Worm (Caenorhabditis elegans): ENCODE measurements around the gene stip-1.

Gene stip-1

ce11 chrII:10382247-10382646 is 32.4 kb upstream of the stip-1 start (continued):
- TF ChIP-seq daf-16 (GFP tag; optimal IDR thresholded peaks at IDR 0.05) (no peak), daf-16 (tag; optimal IDR thresholded peaks at IDR 0.05) (peak; percentile 45), D1046.2 (GFP tag; IDR thresholded peaks at IDR 0.05) (0 out of 2 replicates have a peak, but pooled peaks have one; percentile 34), dmd-6 (GFP tag; IDR thresholded peaks at IDR 0.05) (peak; percentile 57), dve-1 (tag; optimal IDR thresholded peaks at IDR 0.05; ENCODE audit: insufficient read depth) (peak; percentile 69), dpl-1 (GFP tag; optimal IDR thresholded peaks at IDR 0.05) (peak; percentile 15), hif-1 (tag; optimal IDR thresholded peaks at IDR 0.05) (peak in 1 of 2 experiments; percentile 25), nhr-237 (tag; optimal IDR thresholded peaks at IDR 0.05) (no peak), hlh-11 (tag; optimal IDR thresholded peaks at IDR 0.05) (peak; percentile 89), hmg-1.1 (GFP tag; IDR thresholded peaks at IDR 0.05) (peak; percentile 70), nhr-41 (GFP tag; IDR thresholded peaks at IDR 0.05) (0 out of 2 replicates have a peak, but pooled peaks have one; percentile 31), nhr-28 (tag; optimal IDR thresholded peaks at IDR 0.05) (peak; percentile 58)

DNA sequence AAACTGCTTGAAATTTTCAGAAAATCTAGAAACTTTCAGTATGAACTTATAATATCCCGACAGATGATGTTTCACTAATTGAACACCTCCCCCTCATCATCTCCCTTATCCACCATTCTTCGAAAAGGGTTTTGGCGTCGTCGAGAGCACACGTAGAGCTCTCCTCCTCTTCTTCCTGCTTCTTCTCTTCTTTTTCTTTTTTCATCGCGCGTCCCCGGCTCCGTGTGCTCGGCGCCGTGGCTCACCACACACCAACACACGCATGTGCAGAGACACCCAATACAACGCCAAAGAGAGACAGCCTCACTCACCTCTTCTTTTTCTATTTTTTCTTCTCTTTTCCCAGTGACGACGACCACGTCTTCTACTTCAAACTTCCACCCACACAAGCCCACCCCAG is 29.7 kb upstream of the stip-1 start:
- TF ChIP-seq rbr-2 (tag; optimal IDR thresholded peaks at IDR 0.05) (peak; percentile 6), hif-1 (tag; optimal IDR thresholded peaks at IDR 0.05) (no peak), ceh-82 (tag; optimal IDR thresholded peaks at IDR 0.05) (no peak), dmd-6 (GFP tag; IDR thresholded peaks at IDR 0.05) (no peak), zag-1 (tag; optimal IDR thresholded peaks at IDR 0.05) (no peak), nhr-6 (tag; optimal IDR thresholded peaks at IDR 0.05) (no peak), mdt-29 (GFP tag; IDR thresholded peaks at IDR 0.05) (no peak), T20F7.1 (GFP tag; optimal IDR thresholded peaks at IDR 0.05) (no peak), unc-62 (GFP tag; optimal IDR thresholded peaks at IDR 0.05 in 1 of 2) (no peak), unc-62 (tag; optimal IDR thresholded peaks at IDR 0.05) (no peak), hmg-1.1 (GFP tag; IDR thresholded peaks at IDR 0.05) (peak; percentile 58), set-16 (GFP tag; IDR thresholded peaks at IDR 0.05) (peak; percentile 65; the same call in 1 of the 2 replicates)

ce11 chrII:10377901-10378300 is 28.1 kb upstream of the stip-1 start:
- TF ChIP-seq ces-1 (GFP tag; optimal IDR thresholded peaks at IDR 0.05) = no peak
- no peak for TF ChIP-seq ama-1 (optimal IDR thresholded peaks at IDR 0.05)
- TF ChIP-seq nhr-25 (tag; optimal IDR thresholded peaks at IDR 0.05; ENCODE audit: borderline replicate concordance, insufficient read depth) = peak; percentile 14
- TF ChIP-seq spr-3 (GFP tag; optimal IDR thresholded peaks at IDR 0.05) = no peak
- no peak for TF ChIP-seq egl-27 (tag; optimal IDR thresholded peaks at IDR 0.05)

- TF ChIP-seq Y105C5A.15 (GFP tag; IDR thresholded peaks at IDR 0.05) (no peak), ceh-82 (tag; optimal IDR thresholded peaks at IDR 0.05) (no peak), nhr-6 (tag; optimal IDR thresholded peaks at IDR 0.05) (peak; percentile 10)
Measured at ce11 chrII:10374776-10375175, 25.0 kb upstream of the stip-1 start.

DNA sequence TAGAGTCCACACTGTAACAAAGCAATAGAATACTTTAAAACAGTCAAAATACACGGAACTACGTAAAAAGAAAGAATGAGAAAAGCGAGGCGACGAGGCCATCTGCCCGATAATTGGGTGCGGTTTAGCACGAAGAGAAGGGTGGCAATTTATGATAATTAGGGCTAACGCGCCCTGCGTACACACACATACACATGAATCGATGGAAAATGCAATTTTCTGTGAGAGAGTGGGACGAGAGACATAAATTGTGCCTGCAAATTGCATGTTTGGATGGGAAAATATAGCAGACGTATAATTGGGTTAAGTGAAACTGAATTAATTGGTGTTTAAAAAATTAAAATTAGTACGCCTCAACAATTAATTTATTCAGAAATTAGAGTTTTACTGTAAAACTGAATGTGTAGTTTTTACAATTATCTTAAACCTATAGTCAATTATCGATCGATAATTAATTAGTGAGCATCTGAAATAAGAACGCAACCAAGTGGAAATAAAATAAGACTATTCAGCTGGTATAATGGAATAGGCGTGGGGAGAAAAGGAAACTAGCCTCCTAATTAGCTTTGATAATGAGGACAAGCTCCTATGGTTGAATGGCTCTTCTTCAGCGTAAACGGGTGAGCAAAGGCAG is 23.8 kb upstream of the stip-1 start:
- TF ChIP-seq egl-27 (tag; optimal IDR thresholded peaks at IDR 0.05) = no peak
- no peak for TF ChIP-seq dmd-9 (GFP tag; IDR thresholded peaks at IDR 0.05)
- peak; percentile 30 for TF ChIP-seq mep-1 (tag; optimal IDR thresholded peaks at IDR 0.05)
- no peak for TF ChIP-seq dpl-1 (GFP tag; optimal IDR thresholded peaks at IDR 0.05)
- no peak for TF ChIP-seq F26F4.8 (GFP tag; conservative IDR thresholded peaks at IDR 0.05)
- TF ChIP-seq spr-1 (tag; optimal IDR thresholded peaks at IDR 0.05) = no peak
- no peak for TF ChIP-seq T20F7.1 (GFP tag; optimal IDR thresholded peaks at IDR 0.05)
- no peak for TF ChIP-seq saeg-2 (GFP tag; IDR thresholded peaks at IDR 0.05)
- no peak for TF ChIP-seq Y75B8A.6 (GFP tag; IDR thresholded peaks at IDR 0.05)
- TF ChIP-seq rbr-2 (tag; optimal IDR thresholded peaks at IDR 0.05) = peak; percentile 7
- no peak for TF ChIP-seq unc-62 (GFP tag; optimal IDR thresholded peaks at IDR 0.05 in 1 of 2)
- TF ChIP-seq unc-62 (tag; optimal IDR thresholded peaks at IDR 0.05) = no peak
- TF ChIP-seq aha-1 (tag) = peak; percentile 79
- TF ChIP-seq ZK337.2 (GFP tag; IDR thresholded peaks at IDR 0.05) = no peak
- TF ChIP-seq nhr-42 (GFP tag; IDR thresholded peaks at IDR 0.05) = no peak
- TF ChIP-seq aly-2 (tag; optimal IDR thresholded peaks at IDR 0.05) = no peak
- TF ChIP-seq gei-8 (GFP tag; optimal IDR thresholded peaks at IDR 0.05) = no peak
- no peak for TF ChIP-seq mdl-1 (tag; optimal IDR thresholded peaks at IDR 0.05)
- TF ChIP-seq sdz-12 (GFP tag; optimal IDR thresholded peaks at IDR 0.05) = no peak
- TF ChIP-seq daf-19 (GFP tag; conservative IDR thresholded peaks at IDR 0.05) = no peak

Measured in whole organism, L4 larva.